Worm (Caenorhabditis elegans) whole organism, late embryonic: ENCODE measurements around the gene C08F8.15.

Experiments used
- ama-1 ChIP-seq: fragments of 150-350 bp; optimal IDR thresholded peaks from 2 replicates; lab custom pipeline; 2014
- ceh-48 ChIP-seq: sonication (generic microtip); optimal IDR thresholded peaks from 2 replicates; lab custom pipeline; 2016; ENCODE audit warnings: missing genetic modification characterization, inconsistent platforms, missing compliant biosample characterization
- hlh-30 ChIP-seq: sonication (generic microtip); optimal IDR thresholded peaks from 2 replicates; lab custom pipeline; 2017; ENCODE audit warnings: antibody characterized with exemption, missing genetic modification characterization, missing compliant biosample characterization; ENCODE audit not compliant: insufficient read depth

DNA sequence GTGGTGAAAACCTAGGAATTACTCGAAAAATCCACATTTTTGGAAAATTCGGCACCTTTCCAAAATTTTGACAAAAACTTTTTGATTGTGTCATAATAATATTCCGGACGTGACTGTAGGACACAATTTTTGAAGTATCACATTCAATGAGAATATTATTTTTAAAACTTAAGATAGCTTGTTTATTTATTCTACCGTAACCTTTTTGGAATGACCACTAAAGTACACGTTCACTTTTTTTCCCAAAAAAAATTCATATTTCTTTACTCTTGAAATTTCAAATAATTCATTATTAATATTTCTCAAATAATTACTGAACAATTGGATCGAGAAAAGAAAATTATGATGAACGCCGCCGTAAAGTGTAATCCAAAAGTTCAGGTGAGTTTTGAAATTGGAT, 46.6 kb upstream of the C08F8.15 start, which contains the start of gene R07H5.9:
- TF ChIP-seq ceh-48, result no peak
- TF ChIP-seq hlh-30 (tag; lab: Kevin White, UChicago), result no peak
- TF ChIP-seq ama-1, result no peak
